Fruit fly (Drosophila melanogaster): ENCODE data around the gene CG15202.

The CG15202 gene

DNA sequence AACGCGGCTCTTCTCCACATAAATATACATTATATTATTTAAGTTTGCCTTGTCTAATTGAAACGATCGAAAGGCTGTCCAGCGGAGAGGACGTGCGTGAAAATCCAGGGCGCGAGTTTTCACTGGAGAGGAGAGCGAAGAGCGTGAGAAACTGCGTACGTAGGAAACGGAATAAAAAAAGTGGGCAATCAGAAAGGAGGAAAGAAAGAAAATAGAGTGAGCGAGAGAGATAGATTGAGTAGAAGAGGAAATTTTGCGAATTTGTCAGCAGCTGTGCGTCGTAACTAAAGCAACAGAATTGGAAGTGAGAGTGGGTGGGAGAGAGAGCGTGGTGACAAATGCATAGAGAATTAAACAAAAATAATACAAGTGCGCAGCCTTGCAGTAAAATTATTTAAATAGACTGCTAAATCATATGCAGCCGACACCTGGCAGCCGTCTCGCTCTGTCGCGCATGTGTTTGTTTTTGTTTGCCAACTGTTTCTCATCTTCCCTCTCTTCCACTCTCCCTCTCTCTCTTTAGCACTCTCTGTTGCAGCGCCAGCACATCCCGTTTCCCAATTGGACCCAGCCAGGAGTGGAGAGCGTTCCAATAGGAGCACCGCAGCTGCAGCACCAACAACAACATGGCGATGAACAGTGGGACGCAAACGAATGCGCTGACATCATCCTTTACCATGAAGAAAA, 12.3 kb downstream of the CG15202 start:
- TF ChIP-seq Hr83 (GFP tag; optimal IDR thresholded peaks at IDR 0.05; ENCODE audit: poor library complexity, severe bottlenecking), result peak; percentile 50
- TF ChIP-seq CG32264 (GFP tag; optimal IDR thresholded peaks at IDR 0.05), result no peak
- TF ChIP-seq foxo (GFP tag; optimal IDR thresholded peaks at IDR 0.05), result no peak
- TF ChIP-seq psq (GFP tag; optimal IDR thresholded peaks at IDR 0.05), result peak; percentile 98
- peak; percentile 8 for TF ChIP-seq OdsH (GFP tag; optimal IDR thresholded peaks at IDR 0.05)
- TF ChIP-seq Dif (GFP tag; optimal IDR thresholded peaks at IDR 0.05; ENCODE audit: partially characterized antibody), result peak; percentile 60
- peak; percentile 30 for TF ChIP-seq rgr (GFP tag; optimal IDR thresholded peaks at IDR 0.05)
- peak; percentile 58 to 86 for TF ChIP-seq dl (GFP tag; optimal IDR thresholded peaks at IDR 0.05; ENCODE audit: insufficient read depth in 1 of 2, partially characterized antibody in 2 of 2)
- TF ChIP-seq sage (GFP tag; optimal IDR thresholded peaks at IDR 0.05), result no peak

- TF ChIP-seq ey (GFP tag; optimal IDR thresholded peaks at IDR 0.05) (no peak), foxo (GFP tag; optimal IDR thresholded peaks at IDR 0.05) (peak in 1 of 2 experiments; percentile 24), h (GFP tag; optimal IDR thresholded peaks at IDR 0.05) (no peak), brk (GFP tag; optimal IDR thresholded peaks at IDR 0.05) (no peak), Jra (GFP tag; optimal IDR thresholded peaks at IDR 0.05) (no peak), sage (GFP tag; optimal IDR thresholded peaks at IDR 0.05) (no peak), dmrt93B (GFP tag; optimal IDR thresholded peaks at IDR 0.05) (no peak), usp (GFP tag; optimal IDR thresholded peaks at IDR 0.05) (no peak), Vsx2 (GFP tag; optimal IDR thresholded peaks at IDR 0.05; ENCODE audit: partially characterized antibody) (no peak), Hnf4 (GFP tag; optimal IDR thresholded peaks at IDR 0.05) (no peak), psq (GFP tag; optimal IDR thresholded peaks at IDR 0.05) (peak; percentile 16), Abd-B (GFP tag; optimal IDR thresholded peaks at IDR 0.05) (no peak), jim (GFP tag; optimal IDR thresholded peaks at IDR 0.05) (no peak)
These were observed 13.7 kb downstream of the CG15202 start for dm6 chrX:11155808-11156589.

- TF ChIP-seq Abd-B (GFP tag; optimal IDR thresholded peaks at IDR 0.05) (no peak), CG32264 (GFP tag; optimal IDR thresholded peaks at IDR 0.05) (no peak), N (GFP tag; optimal IDR thresholded peaks at IDR 0.05) (no peak)
These were observed 17.5 kb downstream of the CG15202 start, which contains the start of gene CG32668 for dm6 chrX:11159710-11160446. TSS of gene CG32668 (minus strand) at chrX:11159760.

DNA sequence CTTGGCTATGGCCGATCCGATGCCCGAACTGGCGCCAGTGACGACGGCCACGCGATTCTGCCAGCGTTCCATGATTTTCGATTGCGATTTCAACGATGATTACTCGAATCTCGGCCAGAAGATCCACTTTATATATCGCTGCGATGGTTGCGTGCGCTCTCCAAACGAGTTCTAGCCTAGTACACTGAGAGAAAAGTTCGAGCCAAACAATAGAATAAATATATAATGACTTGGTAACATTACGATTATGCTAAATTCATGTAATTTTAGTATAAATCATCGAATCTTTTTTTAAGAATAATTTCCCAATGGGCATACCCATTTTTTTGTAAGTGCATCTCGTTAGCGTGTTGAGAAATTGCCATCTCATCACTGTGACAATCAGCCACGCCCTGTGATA, 26.6 kb downstream of the CG15202 start, which contains the start of gene Antdh:
Gene Antdh, minus strand, starts transcription at position 101 of the 400 bp plus-strand sequence.
- TF ChIP-seq Dfd (GFP tag; optimal IDR thresholded peaks at IDR 0.05), result no peak

- TF ChIP-seq Rel (GFP tag; optimal IDR thresholded peaks at IDR 0.05) (no peak), Rel (tag; optimal IDR thresholded peaks at IDR 0.05) (no peak), usp (GFP tag; optimal IDR thresholded peaks at IDR 0.05) (no peak), CrebA (GFP tag; optimal IDR thresholded peaks at IDR 0.05; ENCODE audit: borderline replicate concordance) (no peak), brk (GFP tag; optimal IDR thresholded peaks at IDR 0.05) (no peak), lola (GFP tag; optimal IDR thresholded peaks at IDR 0.05) (no peak), h (GFP tag; optimal IDR thresholded peaks at IDR 0.05) (no peak), rgr (GFP tag; optimal IDR thresholded peaks at IDR 0.05) (no peak), Hnf4 (GFP tag; optimal IDR thresholded peaks at IDR 0.05) (no peak), CG32264 (GFP tag; optimal IDR thresholded peaks at IDR 0.05) (no peak)
These were observed 28.2 kb downstream of the CG15202 start, which contains the start of gene CG1394 for dm6 chrX:11170578-11170977. TSS of gene CG1394 (minus strand) at chrX:11170678.

DNA sequence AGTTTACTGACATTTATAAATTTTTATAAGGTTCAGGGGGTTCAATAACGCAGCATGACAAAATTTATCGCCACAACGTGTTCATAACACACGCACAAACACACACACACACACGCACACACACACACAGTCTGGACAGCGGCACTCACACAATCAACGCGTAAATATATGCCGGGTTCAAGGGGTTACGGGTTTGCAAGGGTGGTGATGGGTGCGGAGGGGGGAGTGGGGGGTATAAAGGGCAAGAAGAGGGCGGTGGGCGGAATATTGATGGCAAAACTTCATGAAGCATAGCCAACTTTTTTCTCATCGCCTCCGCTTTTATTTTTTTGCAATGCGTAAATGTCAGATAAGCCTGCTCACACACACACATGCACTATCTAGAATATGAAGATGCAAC, 33.7 kb downstream of the CG15202 start:
- TF ChIP-seq N (GFP tag; optimal IDR thresholded peaks at IDR 0.05) (no peak), ey (GFP tag; optimal IDR thresholded peaks at IDR 0.05) (no peak), Dfd (GFP tag; optimal IDR thresholded peaks at IDR 0.05) (peak; percentile 74)

Data from whole organism, wandering third instar larva.